In the genomic region with DNA sequence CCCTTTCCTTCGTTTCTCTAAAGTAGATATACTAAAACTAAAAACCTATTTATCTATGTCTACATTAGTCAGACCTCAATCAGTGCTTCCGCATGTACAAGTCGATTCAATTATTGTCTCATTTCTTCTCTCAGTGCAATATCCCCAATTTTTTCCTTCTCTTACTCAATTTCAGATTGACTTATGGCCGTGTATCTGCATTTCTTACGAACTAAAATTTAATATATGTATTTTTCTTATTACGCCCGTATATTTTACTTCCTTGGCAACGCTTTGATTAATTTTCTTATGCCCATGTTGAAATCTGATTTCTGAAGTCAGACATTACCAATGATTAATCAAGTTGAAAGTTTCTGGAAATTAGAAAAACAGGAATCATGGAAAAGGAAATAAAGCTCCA, we compare ENCODE assay signal across 1 worm cellular context.
TF ChIP-seq lines count a peak whose summit lies in the region.

No protein-coding gene starts in this region.

TF ChIP-seq in whole organism, L1 larva, 84 proteins besides CTCF, POLR2A, EP300 and RAD21 (continued from another document):
- TF ChIP-seq swsn-7 (tag; optimal IDR thresholded peaks at IDR 0.05; lab: Kevin White, UChicago), result peak; percentile 29
TF ChIP-seq in whole organism, L1 larva: peak in this region for 10.
